Fruit fly (Drosophila melanogaster) whole organism, embryonic: Measurements from ENCODE around the gene CG42585.
A peak's percentile ranks its signal among the peaks of the same experiment; 100 is the strongest.

Experiments
- CG11247 ChIP-seq: fragments of 200-800 bp; sonication (Bioruptor generic); IDR thresholded peaks from 2 replicates; pipeline ENCODE4 v1.3.6; 2022; ENCODE audit warnings: missing biosample characterization, missing genetic modification characterization
- CG14667 ChIP-seq: fragments of 200-800 bp; sonication (Bioruptor generic); IDR thresholded peaks from 2 replicates; pipeline ENCODE4 v1.3.6; 2022; ENCODE audit warnings: missing biosample characterization, missing genetic modification characterization
- CG15269 ChIP-seq: fragments of 200-800 bp; sonication (Bioruptor generic); optimal IDR thresholded peaks from 2 replicates; lab custom pipeline; 2018; ENCODE audit warnings: missing biosample characterization, mild to moderate bottlenecking, missing genetic modification characterization, moderate library complexity
- CG15601 ChIP-seq: fragments of 200-800 bp; sonication (Bioruptor generic); optimal IDR thresholded peaks from 3 replicates; lab custom pipeline; 2019; ENCODE audit warnings: missing biosample characterization, mild to moderate bottlenecking, missing genetic modification characterization, moderate library complexity
- CG16815 ChIP-seq: fragments of 200-800 bp; sonication (Bioruptor generic); optimal IDR thresholded peaks from 3 replicates; lab custom pipeline; 2017; ENCODE audit warnings: missing biosample characterization, mild to moderate bottlenecking, missing genetic modification characterization
- CG17328 ChIP-seq: fragments of 200-800 bp; sonication (Bioruptor generic); IDR thresholded peaks from 2 replicates; pipeline ENCODE4 v1.3.6; 2022; ENCODE audit warnings: missing biosample characterization, missing genetic modification characterization
- CG2120 ChIP-seq: fragments of 200-800 bp; sonication (Bioruptor generic); optimal IDR thresholded peaks from 3 replicates; lab custom pipeline; 2016; ENCODE audit warnings: missing biosample characterization, missing genetic modification characterization
- CG30403 ChIP-seq: fragments of 200-800 bp; sonication (Bioruptor generic); optimal IDR thresholded peaks from 3 replicates; lab custom pipeline; 2016; ENCODE audit warnings: missing biosample characterization, missing genetic modification characterization
- CG30431 ChIP-seq: fragments of 200-800 bp; sonication (Bioruptor generic); optimal IDR thresholded peaks from 2 replicates; lab custom pipeline; 2017; ENCODE audit warnings: missing biosample characterization, missing genetic modification characterization
- CG32532 ChIP-seq: fragments of 200-800 bp; sonication (Bioruptor generic); IDR thresholded peaks from 2 replicates; pipeline ENCODE4 v1.3.6; 2022; ENCODE audit warnings: missing biosample characterization, missing genetic modification characterization
- CG33213 ChIP-seq: fragments of 200-800 bp; sonication (Bioruptor generic); optimal IDR thresholded peaks from 3 replicates; lab custom pipeline; 2016; ENCODE audit warnings: missing biosample characterization, missing genetic modification characterization
- CG33557 ChIP-seq: fragments of 200-800 bp; sonication (Bioruptor generic); optimal IDR thresholded peaks from 2 replicates; lab custom pipeline; 2019; ENCODE audit warnings: missing biosample characterization, mild to moderate bottlenecking, missing genetic modification characterization, moderate library complexity
- CG3838 ChIP-seq: fragments of 200-800 bp; sonication (Bioruptor generic); optimal IDR thresholded peaks from 3 replicates; lab custom pipeline; 2016; ENCODE audit warnings: missing biosample characterization, missing genetic modification characterization
- CG5245 ChIP-seq: fragments of 200-800 bp; sonication (Bioruptor generic); optimal IDR thresholded peaks from 3 replicates; lab custom pipeline; 2016; ENCODE audit warnings: missing biosample characterization, missing genetic modification characterization
- CG6175 ChIP-seq: fragments of 200-800 bp; sonication (Bioruptor generic); IDR thresholded peaks from 3 replicates; pipeline ENCODE4 v1.3.6; 2022; ENCODE audit warnings: missing biosample characterization, missing genetic modification characterization
- CG6654 ChIP-seq: fragments of 200-800 bp; sonication (Bioruptor generic); optimal IDR thresholded peaks from 2 replicates; lab custom pipeline; 2017; ENCODE audit warnings: missing biosample characterization, mild to moderate bottlenecking, missing genetic modification characterization
- CG6791 ChIP-seq: fragments of 200-800 bp; sonication (Bioruptor generic); IDR thresholded peaks from 3 replicates; pipeline ENCODE4 v1.3.6; 2022; ENCODE audit warnings: missing biosample characterization, missing genetic modification characterization; ENCODE audit not compliant: partially characterized antibody
- CG7786 ChIP-seq: fragments of 200-800 bp; sonication (Bioruptor generic); optimal IDR thresholded peaks from 2 replicates; lab custom pipeline; 2016; ENCODE audit warnings: missing biosample characterization, missing genetic modification characterization
- CG7963 ChIP-seq: fragments of 200-800 bp; sonication (Bioruptor generic); IDR thresholded peaks from 3 replicates; pipeline ENCODE4 v1.3.6; 2022; ENCODE audit warnings: missing biosample characterization, missing genetic modification characterization; ENCODE audit not compliant: partially characterized antibody
- CG9609 ChIP-seq: fragments of 200-800 bp; sonication (Bioruptor generic); optimal IDR thresholded peaks from 3 replicates; lab custom pipeline; 2016; ENCODE audit warnings: missing biosample characterization, missing genetic modification characterization
- CG9797 ChIP-seq: fragments of 200-800 bp; sonication (Bioruptor generic); optimal IDR thresholded peaks from 3 replicates; lab custom pipeline; 2018; ENCODE audit warnings: missing biosample characterization, mild to moderate bottlenecking, missing genetic modification characterization
- D19B ChIP-seq: fragments of 200-800 bp; sonication (Bioruptor generic); optimal IDR thresholded peaks from 2 replicates; lab custom pipeline; 2017; ENCODE audit warnings: missing biosample characterization, mild to moderate bottlenecking, missing genetic modification characterization
- Dfd ChIP-seq, 2 experiments: fragments of >200 bp; optimal IDR thresholded peaks; 2 replicates each; lab custom pipeline; 2017; ENCODE audit warnings: missing biosample characterization in 2 of 2, missing genetic modification characterization in 2 of 2
- Dip2 ChIP-seq: fragments of 200-800 bp; sonication (Bioruptor generic); IDR thresholded peaks from 2 replicates; pipeline ENCODE4 v1.3.6; 2022; ENCODE audit warnings: missing biosample characterization, missing genetic modification characterization
- Dip3 ChIP-seq: fragments of 200-800 bp; sonication (Bioruptor generic); optimal IDR thresholded peaks from 3 replicates; lab custom pipeline; 2016; ENCODE audit warnings: missing biosample characterization, missing genetic modification characterization
- Elba2 ChIP-seq: fragments of 200-800 bp; sonication (Bioruptor generic); optimal IDR thresholded peaks from 3 replicates; lab custom pipeline; 2016; ENCODE audit warnings: missing biosample characterization, missing genetic modification characterization
- Hr3 ChIP-seq: fragments of 200-800 bp; sonication (Bioruptor generic); optimal IDR thresholded peaks from 3 replicates; lab custom pipeline; 2016; ENCODE audit warnings: missing biosample characterization, missing genetic modification characterization
- MESR4 ChIP-seq: fragments of 200-800 bp; sonication (Bioruptor generic); optimal IDR thresholded peaks from 2 replicates; lab custom pipeline; 2018; ENCODE audit warnings: missing biosample characterization, mild to moderate bottlenecking, missing genetic modification characterization, moderate library complexity
- Pdp1 ChIP-seq, 2 experiments: fragments of 200-800 bp; sonication (Bioruptor generic); optimal IDR thresholded peaks; 3 replicates each; lab custom pipeline; 2016; ENCODE audit warnings: missing biosample characterization in 2 of 2, missing genetic modification characterization in 2 of 2, mild to moderate bottlenecking in 1 of 2, moderate library complexity in 1 of 2
- Spps ChIP-seq: fragments of 200-800 bp; sonication (Bioruptor generic); optimal IDR thresholded peaks from 2 replicates; lab custom pipeline; 2018; ENCODE audit warnings: missing biosample characterization, mild to moderate bottlenecking, missing genetic modification characterization
- Sry-δ ChIP-seq: fragments of 200-800 bp; sonication (Bioruptor generic); optimal IDR thresholded peaks from 2 replicates; lab custom pipeline; 2016; ENCODE audit warnings: missing biosample characterization, missing genetic modification characterization
- Vsx1 ChIP-seq: fragments of 200-800 bp; sonication (Bioruptor generic); optimal IDR thresholded peaks from 2 replicates; lab custom pipeline; 2017; ENCODE audit warnings: missing biosample characterization, mild to moderate bottlenecking, missing genetic modification characterization, missing genetic modification reagents
- amos ChIP-seq: fragments of 200-800 bp; sonication (Bioruptor generic); IDR thresholded peaks from 2 replicates; pipeline ENCODE4 v1.3.6; 2022; ENCODE audit warnings: missing biosample characterization, missing genetic modification characterization; ENCODE audit not compliant: partially characterized antibody
- ato ChIP-seq: fragments of 200-800 bp; sonication (Bioruptor generic); IDR thresholded peaks from 2 replicates; pipeline ENCODE4 v1.3.6; 2022; ENCODE audit warnings: missing biosample characterization, missing genetic modification characterization; ENCODE audit not compliant: partially characterized antibody
- chinmo ChIP-seq: fragments of 200-800 bp; sonication (Bioruptor generic); IDR thresholded peaks from 4 replicates; pipeline ENCODE4 v1.3.6; 2022; ENCODE audit warnings: missing biosample characterization, missing genetic modification characterization; ENCODE audit not compliant: partially characterized antibody
- chm ChIP-seq: fragments of 200-800 bp; sonication (Bioruptor generic); IDR thresholded peaks from 2 replicates; pipeline ENCODE4 v1.3.6; 2022; ENCODE audit warnings: missing biosample characterization, missing genetic modification characterization
- dan ChIP-seq: fragments of 200-800 bp; sonication (Bioruptor generic); IDR thresholded peaks from 2 replicates; pipeline ENCODE4 v1.3.6; 2022; ENCODE audit warnings: missing biosample characterization, missing genetic modification characterization
- gcm ChIP-seq: fragments of 200-800 bp; sonication (Bioruptor generic); optimal IDR thresholded peaks from 2 replicates; lab custom pipeline; 2019; ENCODE audit warnings: missing biosample characterization, mild to moderate bottlenecking, missing genetic modification characterization, moderate library complexity
- grau ChIP-seq: fragments of 200-800 bp; optimal IDR thresholded peaks from 3 replicates; lab custom pipeline; 2019; ENCODE audit warnings: missing biosample characterization, mild to moderate bottlenecking, missing genetic modification characterization, moderate library complexity
- nerfin-1 ChIP-seq: fragments of 200-800 bp; sonication (Bioruptor generic); optimal IDR thresholded peaks from 3 replicates; lab custom pipeline; 2019; ENCODE audit warnings: missing biosample characterization, mild to moderate bottlenecking, missing genetic modification characterization, moderate library complexity
- odd ChIP-seq: fragments of 200-800 bp; sonication (Bioruptor generic); optimal IDR thresholded peaks from 2 replicates; lab custom pipeline; 2017; ENCODE audit warnings: missing biosample characterization, mild to moderate bottlenecking, missing genetic modification characterization
- otp ChIP-seq: fragments of 200-800 bp; sonication (Bioruptor generic); IDR thresholded peaks from 3 replicates; pipeline ENCODE4, ENCODE4 v1.3.6; 2022; ENCODE audit warnings: missing biosample characterization, missing genetic modification characterization
- prd ChIP-seq, 3 experiments: fragments of >200 bp in 2 of 3; fragments of 200-800 bp in 1 of 3; sonication (Bioruptor generic) in 1 of 3; optimal IDR thresholded peaks in 2 of 3; IDR thresholded peaks in 1 of 3; 2 replicates in 2 of 3; 3 replicates in 1 of 3; pipeline versions ENCODE4 v1.3.6 to Lab custom; 2017 to 2022; ENCODE audit warnings: missing biosample characterization in 1 of 3, missing genetic modification characterization in 1 of 3
- salm ChIP-seq: fragments of 200-800 bp; sonication (Bioruptor generic); optimal IDR thresholded peaks from 2 replicates; lab custom pipeline; 2018; ENCODE audit warnings: missing biosample characterization, mild to moderate bottlenecking, missing genetic modification characterization
- sc ChIP-seq, 3 experiments: fragments of >200 bp in 2 of 3; fragments of 200-800 bp in 1 of 3; sonication (Bioruptor generic) in 1 of 3; optimal IDR thresholded peaks; 2 replicates in 2 of 3; 3 replicates in 1 of 3; lab custom pipeline; 2017; ENCODE audit warnings: mild to moderate bottlenecking in 1 of 3, missing biosample characterization in 1 of 3, missing genetic modification characterization in 1 of 3, missing genetic modification reagents in 1 of 3
- sens ChIP-seq: fragments of 200-800 bp; sonication (Bioruptor generic); peaks from one replicate; lab custom pipeline; 2016; ENCODE audit warnings: missing biosample characterization, missing genetic modification characterization
- shn ChIP-seq: fragments of 200-800 bp; sonication (Bioruptor generic); optimal IDR thresholded peaks from 3 replicates; lab custom pipeline; 2016; ENCODE audit warnings: missing biosample characterization, missing genetic modification characterization
- sisA ChIP-seq: fragments of 200-800 bp; sonication (Bioruptor generic); IDR thresholded peaks from 2 replicates; pipeline ENCODE4 v1.3.6; 2022; ENCODE audit warnings: missing biosample characterization, missing genetic modification characterization
- tll ChIP-seq, 2 experiments: fragments of 200-800 bp in 1 of 2; fragments of >200 bp in 1 of 2; sonication (Bioruptor generic) in 1 of 2; optimal IDR thresholded peaks; 2 replicates each; lab custom pipeline; 2017 to 2019; ENCODE audit warnings: missing biosample characterization in 2 of 2, missing genetic modification characterization in 2 of 2, mild to moderate bottlenecking in 1 of 2, moderate library complexity in 1 of 2

CG42585 gene

DNA sequence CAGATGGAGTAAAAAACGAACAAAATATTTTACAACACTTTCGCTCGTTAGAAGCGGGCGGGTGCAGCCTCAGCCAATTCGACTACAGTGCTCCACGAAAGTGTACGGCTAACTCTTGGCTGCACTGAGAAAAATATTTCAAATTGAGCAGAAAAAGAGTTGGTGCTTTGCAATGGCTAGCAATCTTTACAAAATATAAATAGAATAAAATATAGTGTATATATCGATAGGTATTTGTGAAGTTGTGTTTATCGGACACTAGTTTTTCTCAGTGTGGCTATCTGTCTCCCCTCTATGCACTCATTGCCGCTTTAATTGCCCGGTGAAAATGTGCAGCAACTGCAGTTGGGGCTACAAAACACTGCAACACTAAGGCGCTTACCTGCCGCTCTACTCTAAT, 38.2 kb upstream of the CG42585 start (continued):
- TF ChIP-seq Hr3 (GFP tag; lab: Kevin White, UChicago) (peak; percentile 72), Pdp1 (GFP tag; optimal IDR thresholded peaks at IDR 0.05; lab: Kevin White, UChicago) (peak; percentile 19 to 23), ato (no peak), CG6654 (no peak), CG9609 (GFP tag; lab: Kevin White, UChicago) (no peak), grau (tag; lab: Kevin White, UChicago) (peak; percentile 57), nerfin-1 (no peak), sisA (GFP tag; lab: Robert Waterston, UW) (peak; percentile 85), Dip2 (GFP tag; lab: Robert Waterston, UW) (no peak), CG16815 (peak; percentile 38), Elba2 (GFP tag; lab: Kevin White, UChicago) (no peak), CG32532 (no peak), CG17328 (peak; percentile 73), CG30403 (GFP tag; lab: Kevin White, UChicago) (peak; percentile 60), CG30431 (GFP tag; lab: Kevin White, UChicago) (peak; percentile 73), chm (GFP tag; lab: Robert Waterston, UW) (peak; percentile 76; the same call in 1 of the 2 replicates), salm (tag; lab: Kevin White, UChicago) (peak; percentile 52), amos (GFP tag; lab: Robert Waterston, UW) (no peak), prd (optimal IDR thresholded peaks at IDR 0.05; lab: Kevin White, UChicago) (no peak), prd (GFP tag; IDR thresholded peaks at IDR 0.05; lab: Robert Waterston, UW) (no peak), D19B (no peak), CG11247 (GFP tag; lab: Robert Waterston, UW) (no peak), CG7963 (GFP tag; lab: Robert Waterston, UW) (no peak), CG5245 (peak; percentile 80), odd (GFP tag; lab: Kevin White, UChicago) (no peak), CG14667 (no peak), chinmo (no peak), Dip3 (GFP tag; lab: Kevin White, UChicago) (no peak), sc (optimal IDR thresholded peaks at IDR 0.05; lab: Kevin White, UChicago) (no peak), sc (GFP tag; optimal IDR thresholded peaks at IDR 0.05; lab: Kevin White, UChicago) (peak; percentile 66), Dfd (GFP tag; optimal IDR thresholded peaks at IDR 0.05; lab: Kevin White, UChicago) (no peak), Vsx1 (GFP tag; lab: Kevin White, UChicago) (peak; percentile 44), sens (GFP tag; lab: Kevin White, UChicago) (peak; percentile 90), otp (GFP tag; lab: Robert Waterston, UW) (peak; percentile 72), shn (GFP tag; lab: Kevin White, UChicago) (no peak), dan (GFP tag; lab: Robert Waterston, UW) (no peak), MESR4 (GFP tag; lab: Kevin White, UChicago) (no peak), CG15269 (peak; percentile 42), CG33213 (no peak), gcm (GFP tag; lab: Kevin White, UChicago) (peak; percentile 31), CG2120 (GFP tag; lab: Kevin White, UChicago) (no peak), Sry-δ (GFP tag; lab: Kevin White, UChicago) (no peak), CG6175 (GFP tag; lab: Robert Waterston, UW) (no peak), CG15601 (tag; lab: Kevin White, UChicago) (peak; percentile 55), CG9797 (GFP tag; lab: Kevin White, UChicago) (no peak), tll (GFP tag; optimal IDR thresholded peaks at IDR 0.05; lab: Kevin White, UChicago) (no peak), Spps (tag; lab: Kevin White, UChicago) (no peak), CG6791 (GFP tag; lab: Robert Waterston, UW) (no peak), CG33557 (GFP tag; lab: Kevin White, UChicago) (peak; percentile 26), CG7786 (no peak), CG3838 (GFP tag; lab: Kevin White, UChicago) (no peak)
